Worm (Caenorhabditis elegans): Measurements from ENCODE around the gene fbxb-78.

The fbxb-78 gene

ce11 chrIV:4705182-4705581 lies 32.2 kb upstream of the fbxb-78 start (continued):
- TF ChIP-seq ama-1 (optimal IDR thresholded peaks at IDR 0.05) (no peak), ama-1 (GFP tag; optimal IDR thresholded peaks at IDR 0.05) (no peak), ceh-100 (GFP tag; IDR thresholded peaks at IDR 0.05) (no peak), hsf-1 (GFP tag; IDR thresholded peaks at IDR 0.05) (0 out of 2 replicates have a peak, but pooled peaks have one; percentile 15), attf-6 (GFP tag; IDR thresholded peaks at IDR 0.05) (no peak), zim-3 (tag; optimal IDR thresholded peaks at IDR 0.05) (no peak), tlf-1 (GFP tag; optimal IDR thresholded peaks at IDR 0.05) (no peak), rec-8 (tag; optimal IDR thresholded peaks at IDR 0.05) (no peak), unc-62 (GFP tag; optimal IDR thresholded peaks at IDR 0.05) (no peak), lsl-1 (GFP tag; optimal IDR thresholded peaks at IDR 0.05) (no peak), madf-10 (tag; optimal IDR thresholded peaks at IDR 0.05) (peak; percentile 19), B0261.1 (tag; optimal IDR thresholded peaks at IDR 0.05) (no peak), lin-26 (GFP tag; IDR thresholded peaks at IDR 0.05) (peak; percentile 63; the same call in 1 of the 2 replicates), Y95B8A.8 (GFP tag; IDR thresholded peaks at IDR 0.05) (0 out of 2 replicates have a peak, but pooled peaks have one; percentile 37), fkh-3 (tag; optimal IDR thresholded peaks at IDR 0.05) (no peak), lin-54 (GFP tag; optimal IDR thresholded peaks at IDR 0.05) (peak; percentile 43), pha-4 (tag; optimal IDR thresholded peaks at IDR 0.05) (no peak), tbp1 (GFP tag; optimal IDR thresholded peaks at IDR 0.05) (peak; percentile 27), B0035.1 (tag; optimal IDR thresholded peaks at IDR 0.05) (no peak), madf-6 (GFP tag; IDR thresholded peaks at IDR 0.05) (no peak), sdz-38 (tag; optimal IDR thresholded peaks at IDR 0.05) (no peak), snpc-3.4 (tag; optimal IDR thresholded peaks at IDR 0.05) (no peak), F22D6.2 (tag; optimal IDR thresholded peaks at IDR 0.05) (no peak), C06A6.2 (GFP tag; conservative IDR thresholded peaks at IDR 0.05) (no peak), F57A8.1 (GFP tag; optimal IDR thresholded peaks at IDR 0.05) (no peak), ztf-6 (GFP tag; IDR thresholded peaks at IDR 0.05) (no peak), hmg-1.2 (GFP tag; IDR thresholded peaks at IDR 0.05) (peak; percentile 48; the same call in 1 of the 2 replicates), egrh-3 (GFP tag; IDR thresholded peaks at IDR 0.05) (peak; percentile 50; the same call in 1 of the 2 replicates), chd-7 (tag; optimal IDR thresholded peaks at IDR 0.05) (no peak), zfh-2 (GFP tag; conservative IDR thresholded peaks at IDR 0.05) (peak; percentile 97), xnd-1 (tag; optimal IDR thresholded peaks at IDR 0.05) (no peak), egl-44 (GFP tag; IDR thresholded peaks at IDR 0.05) (0 out of 2 replicates have a peak, but pooled peaks have one; percentile 25), lin-40 (tag; optimal IDR thresholded peaks at IDR 0.05) (peak; percentile 64), cebp-1 (GFP tag; IDR thresholded peaks at IDR 0.05) (peak; percentile 82), cebp-1 (tag; optimal IDR thresholded peaks at IDR 0.05) (peak; percentile 96), bed-1 (GFP tag; IDR thresholded peaks at IDR 0.05) (no peak), atf-7 (tag; optimal IDR thresholded peaks at IDR 0.05) (no peak), nhr-80 (tag; optimal IDR thresholded peaks at IDR 0.05) (peak; percentile 99), dpff-1 (tag; optimal IDR thresholded peaks at IDR 0.05) (no peak), efl-1 (GFP tag; optimal IDR thresholded peaks at IDR 0.05) (no peak), ceh-27 (GFP tag; optimal IDR thresholded peaks at IDR 0.05) (peak; percentile 28), mel-28 (tag; optimal IDR thresholded peaks at IDR 0.05; ENCODE audit: borderline replicate concordance) (no peak), ceh-58 (GFP tag; IDR thresholded peaks at IDR 0.05) (no peak), T07F8.4 (tag; optimal IDR thresholded peaks at IDR 0.05) (no peak), F39B2.1 (GFP tag; IDR thresholded peaks at IDR 0.05) (no peak), mcd-1 (GFP tag; IDR thresholded peaks at IDR 0.05) (peak; percentile 65), mxl-1 (tag; optimal IDR thresholded peaks at IDR 0.05) (no peak), hmg-20 (GFP tag; IDR thresholded peaks at IDR 0.05) (no peak), hlh-12 (tag; optimal IDR thresholded peaks at IDR 0.05) (no peak), nfyb-1 (GFP tag; IDR thresholded peaks at IDR 0.05) (peak; percentile 59; the same call in 1 of the 2 replicates)

Measured in whole organism, young adult.